Fruit fly (Drosophila melanogaster) whole organism, adult: ENCODE measurements around the gene Lrrk.

Experiments used
- CG11617 ChIP-seq: fragments of 200-800 bp; sonication (Bioruptor generic); optimal IDR thresholded peaks from 2 replicates; lab custom pipeline; 2017; ENCODE audit warnings: mild to moderate bottlenecking, missing biosample characterization, missing genetic modification reagents, missing genetic modification characterization
- CG5204 ChIP-seq: fragments of 200-800 bp; sonication (Bioruptor generic); optimal IDR thresholded peaks from 2 replicates; lab custom pipeline; 2016; ENCODE audit warnings: missing biosample characterization, missing genetic modification characterization
- Clk ChIP-seq: fragments of 200-800 bp; sonication (Bioruptor generic); optimal IDR thresholded peaks from 2 replicates; lab custom pipeline; 2017; ENCODE audit warnings: missing biosample characterization, missing genetic modification characterization

dm6 chr3R:20677251-20677650 is 42.0 kb downstream of the Lrrk start, which contains the start of gene CG4000:
- TF ChIP-seq Clk, result no peak
- TF ChIP-seq CG5204 (GFP tag; lab: Kevin White, UChicago), result no peak
- TF ChIP-seq CG11617 (GFP tag; lab: Kevin White, UChicago), result no peak
